Worm (Caenorhabditis elegans): Measurements from ENCODE around the gene K10G6.9.

The K10G6.9 gene

DNA sequence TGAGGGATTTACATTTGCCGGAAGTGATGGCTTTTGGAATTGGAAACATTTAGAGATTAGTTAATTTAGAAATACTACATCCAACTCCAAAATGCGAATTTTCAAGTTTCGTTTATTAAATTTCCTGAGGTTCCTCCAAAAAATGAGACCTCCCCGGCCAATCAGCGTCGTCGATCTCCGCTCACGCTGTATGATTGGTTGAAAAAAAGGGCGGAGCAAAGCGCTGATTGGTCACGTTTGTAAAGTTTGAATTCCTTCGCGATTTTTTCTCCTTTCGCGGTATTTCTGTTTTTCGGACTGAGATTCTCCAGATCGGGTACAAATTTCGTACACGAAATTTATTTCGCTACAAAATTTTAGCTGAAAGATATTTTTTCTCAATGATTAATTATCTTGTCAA, 24.7 kb upstream of the K10G6.9 start:
- TF ChIP-seq cnd-1 (tag; optimal IDR thresholded peaks at IDR 0.05) (no peak), lin-32 (GFP tag; optimal IDR thresholded peaks at IDR 0.05) (no peak)

DNA sequence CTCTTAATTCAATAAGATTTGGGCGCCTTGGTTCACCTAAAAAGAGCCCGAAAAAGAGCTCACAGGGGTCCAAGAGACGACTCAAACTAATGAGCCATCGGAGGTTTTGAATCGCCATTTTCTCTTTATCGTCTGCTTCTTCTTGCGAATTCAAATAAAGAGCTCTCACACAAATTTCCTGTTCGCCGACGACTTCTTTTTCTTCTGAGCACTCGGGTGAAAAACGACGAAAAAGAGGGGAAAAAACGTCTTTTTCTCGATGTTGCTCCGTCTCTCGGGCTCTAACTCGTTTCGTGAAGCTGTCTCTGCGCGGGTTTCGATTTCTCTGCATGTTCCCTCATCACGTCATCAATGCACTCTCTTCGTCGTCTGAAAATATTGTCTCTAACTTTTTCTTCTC, 23.6 kb upstream of the K10G6.9 start:
- TF ChIP-seq ces-1 (GFP tag; optimal IDR thresholded peaks at IDR 0.05): peak; percentile 9
- no peak for TF ChIP-seq sem-2 (GFP tag; optimal IDR thresholded peaks at IDR 0.05)

DNA sequence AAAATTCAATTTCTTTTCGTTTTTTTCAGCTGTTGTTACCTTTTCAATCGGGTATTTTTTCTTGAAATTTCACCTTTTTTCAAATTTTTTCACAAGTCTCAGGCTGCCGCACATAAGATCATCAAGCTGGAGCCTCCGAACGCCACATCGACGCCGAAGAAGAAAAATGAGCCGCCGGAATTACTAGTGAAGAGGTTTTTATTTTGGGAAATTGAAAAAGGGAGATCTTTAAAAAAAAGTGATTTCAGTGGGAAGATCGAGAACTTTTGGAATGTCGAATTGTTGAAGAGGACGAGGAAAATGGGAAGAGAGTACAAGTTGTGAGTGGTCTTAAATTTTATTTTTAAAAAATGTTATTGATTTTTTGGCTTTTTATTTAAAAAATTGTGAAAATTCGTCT, 22.0 kb upstream of the K10G6.9 start, which contains the start of gene sea-2:
Gene sea-2, plus strand, starts transcription at position 301 of the 400 bp plus-strand sequence.
- no peak for TF ChIP-seq nhr-12 (tag; optimal IDR thresholded peaks at IDR 0.05)
- no peak for TF ChIP-seq snpc-4 (tag; optimal IDR thresholded peaks at IDR 0.05)
- TF ChIP-seq blmp-1 (tag; optimal IDR thresholded peaks at IDR 0.05): no peak
- no peak for TF ChIP-seq ceh-43 (GFP tag; optimal IDR thresholded peaks at IDR 0.05)
- TF ChIP-seq ztf-11 (tag; optimal IDR thresholded peaks at IDR 0.05): no peak
- no peak for TF ChIP-seq lin-32 (GFP tag; optimal IDR thresholded peaks at IDR 0.05)
- TF ChIP-seq sptf-1 (tag; optimal IDR thresholded peaks at IDR 0.05): no peak
- TF ChIP-seq pha-4 (tag; optimal IDR thresholded peaks at IDR 0.05): no peak
- TF ChIP-seq flh-1 (GFP tag; optimal IDR thresholded peaks at IDR 0.05): no peak

DNA sequence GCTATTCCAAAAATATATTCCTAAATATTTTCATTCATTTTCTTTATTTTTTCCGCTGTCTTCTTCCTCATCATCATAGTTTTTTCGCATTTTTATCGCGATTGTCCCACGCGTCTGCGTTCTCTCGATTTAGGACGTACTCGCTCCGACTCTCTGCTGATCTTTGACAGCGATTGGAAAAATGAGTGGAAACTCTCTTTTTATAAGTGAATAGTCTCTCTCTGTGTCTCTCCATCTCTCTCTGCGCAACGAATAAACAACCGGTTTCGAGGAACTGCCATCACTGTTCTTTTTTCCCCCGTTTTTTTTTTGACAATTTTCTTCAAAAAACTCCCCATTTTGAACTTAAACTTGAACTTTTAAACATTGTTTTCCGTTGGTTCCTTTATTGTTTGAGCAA, 20.7 kb upstream of the K10G6.9 start:
- TF ChIP-seq elt-3 (tag; optimal IDR thresholded peaks at IDR 0.05) (no peak), mep-1 (tag; optimal IDR thresholded peaks at IDR 0.05) (no peak)

DNA sequence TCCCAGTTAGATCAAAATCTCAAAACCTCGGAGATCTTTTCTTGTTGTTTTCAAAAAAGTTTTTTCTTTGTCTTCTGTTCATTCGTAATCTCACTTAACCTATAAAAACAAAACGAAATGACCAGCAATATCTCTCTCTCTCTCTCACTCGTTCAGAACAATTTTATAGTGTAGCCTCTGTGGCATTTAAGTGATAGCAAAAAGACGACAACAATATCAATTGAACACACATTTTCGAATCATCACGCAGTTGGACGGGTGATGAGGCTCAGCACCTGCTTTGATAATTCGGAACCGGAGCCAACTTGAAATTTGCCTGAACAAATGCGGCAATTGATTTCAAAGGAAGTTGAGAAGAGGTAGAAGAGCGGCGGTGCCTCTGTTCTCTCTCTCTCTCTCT, 19.7 kb upstream of the K10G6.9 start:
- no peak for TF ChIP-seq cnd-1 (tag; optimal IDR thresholded peaks at IDR 0.05)
- no peak for TF ChIP-seq hlh-1 (tag; optimal IDR thresholded peaks at IDR 0.05)
- no peak for TF ChIP-seq unc-62 (GFP tag; optimal IDR thresholded peaks at IDR 0.05)
- no peak for TF ChIP-seq ztf-11 (tag; optimal IDR thresholded peaks at IDR 0.05)
- TF ChIP-seq sptf-1 (tag; optimal IDR thresholded peaks at IDR 0.05): no peak
- no peak for TF ChIP-seq blmp-1 (tag; optimal IDR thresholded peaks at IDR 0.05)
- TF ChIP-seq pha-4 (tag; optimal IDR thresholded peaks at IDR 0.05): no peak

DNA sequence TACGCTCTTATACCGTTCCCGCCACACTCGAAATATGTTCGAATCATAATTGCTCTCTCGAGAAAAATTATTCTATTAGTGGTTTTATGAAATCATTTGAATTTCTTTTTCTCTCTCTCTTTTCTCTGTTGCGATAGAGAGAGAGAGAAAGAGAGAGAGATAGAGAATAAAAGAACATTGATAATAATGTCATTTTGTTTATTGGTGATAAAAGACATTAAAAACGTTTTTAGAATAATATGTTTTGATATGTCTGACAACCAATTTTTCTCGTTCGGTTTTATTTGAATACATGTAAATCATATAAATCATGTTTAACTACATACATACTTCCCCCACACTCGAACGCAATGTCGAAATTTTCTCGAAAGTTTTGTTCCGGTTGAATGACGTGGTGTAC, 19.1 kb upstream of the K10G6.9 start:
- no peak for TF ChIP-seq tbx-8 (GFP tag; optimal IDR thresholded peaks at IDR 0.05)
- TF ChIP-seq lsy-2 (tag; optimal IDR thresholded peaks at IDR 0.05): no peak

DNA sequence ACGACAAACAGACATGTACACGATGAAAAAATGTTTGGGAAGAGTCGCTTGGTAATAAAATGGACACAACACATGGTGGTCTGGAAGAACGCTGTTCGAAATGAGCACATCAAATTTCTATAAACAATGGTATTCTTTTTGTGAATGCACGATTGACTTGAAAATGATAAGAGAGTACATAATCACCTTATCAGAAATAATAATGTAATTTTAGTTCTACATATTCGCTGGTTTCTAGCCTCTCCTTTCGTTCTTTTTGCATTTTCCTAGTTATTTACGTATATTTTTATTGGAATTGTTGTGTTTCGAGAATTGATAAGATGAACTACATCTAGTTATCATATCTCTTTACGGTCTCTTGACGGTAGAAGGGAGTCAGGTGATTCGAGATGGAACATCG, 18.0 kb upstream of the K10G6.9 start:
- TF ChIP-seq elt-3 (tag; optimal IDR thresholded peaks at IDR 0.05) (no peak), sem-2 (GFP tag; optimal IDR thresholded peaks at IDR 0.05) (no peak), sptf-1 (tag; optimal IDR thresholded peaks at IDR 0.05) (no peak), ceh-43 (GFP tag; optimal IDR thresholded peaks at IDR 0.05) (no peak), ztf-11 (tag; optimal IDR thresholded peaks at IDR 0.05) (no peak)

DNA sequence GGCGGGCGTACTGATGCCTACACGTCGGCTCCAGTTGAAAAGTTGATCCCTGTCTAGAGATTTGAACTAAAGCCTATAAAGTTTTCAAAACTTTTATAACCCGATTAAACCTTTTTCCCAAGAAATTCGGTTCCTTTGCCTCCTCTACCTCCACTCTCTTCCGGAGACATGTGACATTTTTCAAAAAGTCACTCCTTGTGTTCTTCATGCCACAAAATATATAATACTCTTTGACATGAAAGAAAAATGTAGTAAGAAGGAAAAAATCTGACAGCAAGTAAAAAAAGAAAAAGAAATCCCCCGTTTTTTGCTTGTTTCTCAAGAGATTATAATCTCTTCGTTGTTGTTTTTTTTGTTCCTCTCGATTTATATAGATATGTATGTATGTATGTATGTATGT, 17.2 kb upstream of the K10G6.9 start:
- TF ChIP-seq pha-4 (tag; optimal IDR thresholded peaks at IDR 0.05) (no peak), hlh-1 (tag; optimal IDR thresholded peaks at IDR 0.05) (no peak), elt-1 (tag; optimal IDR thresholded peaks at IDR 0.05; ENCODE audit: borderline replicate concordance, insufficient read depth) (no peak), lsy-2 (tag; optimal IDR thresholded peaks at IDR 0.05) (no peak), unc-39 (tag; optimal IDR thresholded peaks at IDR 0.05) (no peak), mls-2 (tag; optimal IDR thresholded peaks at IDR 0.05) (no peak), ceh-43 (GFP tag; optimal IDR thresholded peaks at IDR 0.05) (no peak), ceh-39 (tag; optimal IDR thresholded peaks at IDR 0.05) (no peak), nhr-76 (tag; optimal IDR thresholded peaks at IDR 0.05) (no peak), bed-3 (GFP tag; optimal IDR thresholded peaks at IDR 0.05) (no peak), sem-2 (GFP tag; optimal IDR thresholded peaks at IDR 0.05) (no peak)

DNA sequence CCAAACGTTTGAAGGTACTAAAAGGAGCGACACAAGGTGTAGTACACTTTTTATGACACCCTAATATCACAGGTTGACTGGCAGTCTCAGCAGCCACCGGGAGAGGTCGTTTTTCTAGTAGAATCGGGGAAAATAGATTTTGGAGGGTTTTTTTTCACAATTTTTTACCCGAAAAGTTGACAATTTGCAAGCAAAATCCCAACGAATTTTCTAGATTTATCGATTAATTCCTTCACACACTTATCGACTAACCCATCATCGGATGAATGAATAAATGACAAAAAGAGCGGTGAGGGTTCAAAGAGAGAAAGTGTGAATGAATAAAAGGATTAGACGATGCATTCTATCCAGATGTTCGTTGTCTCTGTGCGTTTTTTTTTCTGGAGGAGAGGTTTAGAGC, 16.1 kb upstream of the K10G6.9 start:
- TF ChIP-seq ceh-39 (tag; optimal IDR thresholded peaks at IDR 0.05) (peak; percentile 31), unc-120 (tag; optimal IDR thresholded peaks at IDR 0.05; ENCODE audit: poor library complexity, severe bottlenecking) (no peak), ces-1 (GFP tag; optimal IDR thresholded peaks at IDR 0.05) (peak; percentile 35), unc-62 (GFP tag; optimal IDR thresholded peaks at IDR 0.05) (no peak)
